Fruit fly (Drosophila melanogaster): ENCODE results near the gene Hmgcr.

The Hmgcr gene

DNA sequence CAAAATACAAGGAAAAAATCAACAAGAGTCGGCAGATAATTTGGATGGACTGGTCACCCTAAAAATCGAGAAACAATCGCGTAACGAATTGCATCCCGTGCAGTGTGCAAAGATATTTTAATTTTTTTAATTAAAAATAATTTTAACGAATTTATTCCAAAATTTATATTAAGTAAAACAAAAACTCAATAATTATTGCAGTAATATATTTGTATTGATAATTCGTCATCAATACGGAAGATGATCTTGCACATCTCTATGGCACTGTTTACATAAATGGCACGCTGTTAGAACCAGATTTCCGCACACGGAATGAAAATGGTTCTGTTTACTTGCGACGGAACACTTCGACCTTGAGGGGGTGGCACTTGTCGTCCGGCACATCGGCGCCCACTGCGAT lies 39.7 kb downstream of the Hmgcr start, which contains the start of gene tst (continued):
- TF ChIP-seq fd64A (GFP tag; optimal IDR thresholded peaks at IDR 0.05), result no peak
- TF ChIP-seq CG8924 (tag; optimal IDR thresholded peaks at IDR 0.05), result peak; percentile 93
- peak; percentile 86 for TF ChIP-seq CG8290 (GFP tag; optimal IDR thresholded peaks at IDR 0.05)
- TF ChIP-seq CG8290 (tag; optimal IDR thresholded peaks at IDR 0.05), result peak in 1 of 2 experiments; percentile 59
- peak; percentile 89 for TF ChIP-seq oc (tag; optimal IDR thresholded peaks at IDR 0.05)
- TF ChIP-seq Lim3 (GFP tag; IDR thresholded peaks at IDR 0.05), result peak; percentile 78
- TF ChIP-seq Taf1 (GFP tag; IDR thresholded peaks at IDR 0.05), result peak; percentile 93
- TF ChIP-seq tll (GFP tag; optimal IDR thresholded peaks at IDR 0.05), result peak in 1 of 2 experiments; percentile 30
- peak; percentile 81 for TF ChIP-seq psq (GFP tag; optimal IDR thresholded peaks at IDR 0.05)
- TF ChIP-seq Max (GFP tag; optimal IDR thresholded peaks at IDR 0.05), result peak; percentile 82
- peak; percentile 95 for TF ChIP-seq nmo (GFP tag; optimal IDR thresholded peaks at IDR 0.05)
- TF ChIP-seq org-1 (GFP tag; optimal IDR thresholded peaks at IDR 0.05), result peak; percentile 70
- TF ChIP-seq B-H1 (GFP tag; IDR thresholded peaks at IDR 0.05), result peak; percentile 96
- TF ChIP-seq cg (GFP tag; optimal IDR thresholded peaks at IDR 0.05), result no peak
- no peak for TF ChIP-seq Hmx (GFP tag; optimal IDR thresholded peaks at IDR 0.05)
- TF ChIP-seq luna (GFP tag; optimal IDR thresholded peaks at IDR 0.05), result no peak
- peak; percentile 42 for TF ChIP-seq hbn (GFP tag; IDR thresholded peaks at IDR 0.05; ENCODE audit: partially characterized antibody)
- no peak for TF ChIP-seq Hey (tag; optimal IDR thresholded peaks at IDR 0.05)
- TF ChIP-seq CG3847 (GFP tag; IDR thresholded peaks at IDR 0.05), result peak; percentile 97
- peak; percentile 89 for TF ChIP-seq CG8388 (GFP tag; optimal IDR thresholded peaks at IDR 0.05)
- peak; percentile 94 for TF ChIP-seq CG11093 (GFP tag; IDR thresholded peaks at IDR 0.05)
- peak; percentile 73 for TF ChIP-seq slou (GFP tag; optimal IDR thresholded peaks at IDR 0.05)
- TF ChIP-seq Drgx (GFP tag; IDR thresholded peaks at IDR 0.05), result peak; percentile 94
- TF ChIP-seq CG6175 (GFP tag; IDR thresholded peaks at IDR 0.05), result peak; percentile 88
- peak; percentile 94 for TF ChIP-seq CG17328 (GFP tag; IDR thresholded peaks at IDR 0.05)
- peak; percentile 79 for TF ChIP-seq Nf-YC (tag; optimal IDR thresholded peaks at IDR 0.05)
- peak; percentile 77 for TF ChIP-seq ewg (GFP tag; optimal IDR thresholded peaks at IDR 0.05)
- peak; percentile 93 for TF ChIP-seq CG17612 (GFP tag; IDR thresholded peaks at IDR 0.05)
- TF ChIP-seq CG12236 (GFP tag; optimal IDR thresholded peaks at IDR 0.05), result no peak
- TF ChIP-seq CG2199 (GFP tag; IDR thresholded peaks at IDR 0.05), result peak; percentile 94
- TF ChIP-seq CG18011 (GFP tag; optimal IDR thresholded peaks at IDR 0.05), result peak; percentile 42
- peak; percentile 88 for TF ChIP-seq seq (GFP tag; IDR thresholded peaks at IDR 0.05)
- TF ChIP-seq ind (GFP tag; optimal IDR thresholded peaks at IDR 0.05), result peak; percentile 94
- TF ChIP-seq sug (tag; optimal IDR thresholded peaks at IDR 0.05), result peak; percentile 79
- peak; percentile 7 for TF ChIP-seq CG9609 (GFP tag; optimal IDR thresholded peaks at IDR 0.05)
- TF ChIP-seq CG17385 (GFP tag; optimal IDR thresholded peaks at IDR 0.05), result peak; percentile 84
- TF ChIP-seq Dad (GFP tag; optimal IDR thresholded peaks at IDR 0.05), result peak; percentile 24
- peak; percentile 68 for TF ChIP-seq CrebB (tag; optimal IDR thresholded peaks at IDR 0.05)
- peak; percentile 45; the same call in 1 of the 3 replicates for TF ChIP-seq CG34224 (GFP tag; IDR thresholded peaks at IDR 0.05; ENCODE audit: partially characterized antibody)
- peak; percentile 90 for TF ChIP-seq CG10979 (tag; optimal IDR thresholded peaks at IDR 0.05)
- peak; percentile 97 for TF ChIP-seq CG31441 (GFP tag; IDR thresholded peaks at IDR 0.05)
- TF ChIP-seq chn (GFP tag; optimal IDR thresholded peaks at IDR 0.05), result peak; percentile 63
- TF ChIP-seq klu (GFP tag; IDR thresholded peaks at IDR 0.05), result peak; percentile 96
- peak; percentile 36 for TF ChIP-seq Bdp1 (GFP tag; optimal IDR thresholded peaks at IDR 0.05)
- no peak for TF ChIP-seq CG17568 (GFP tag; optimal IDR thresholded peaks at IDR 0.05)
- peak; percentile 98 for TF ChIP-seq Rfx (GFP tag; IDR thresholded peaks at IDR 0.05)
- peak in 1 of 3 experiments; percentile 36 for TF ChIP-seq Stat92E (GFP tag; optimal IDR thresholded peaks at IDR 0.05)
- peak; percentile 92 for TF ChIP-seq CG1602 (GFP tag; optimal IDR thresholded peaks at IDR 0.05)
- peak; percentile 99 for TF ChIP-seq row (GFP tag; IDR thresholded peaks at IDR 0.05)
- peak; percentile 92 for TF ChIP-seq ap (GFP tag; IDR thresholded peaks at IDR 0.05)
- peak; percentile 90 for TF ChIP-seq zen (tag; optimal IDR thresholded peaks at IDR 0.05)
